Fruit fly (Drosophila melanogaster): Measurements from ENCODE around the gene veli.

veli gene

dm6 chr3R:25032686-25033085 is 32.7 kb downstream of the veli start:
- no peak for TF ChIP-seq CG17801 (GFP tag; optimal IDR thresholded peaks at IDR 0.05; ENCODE audit: partially characterized antibody)

DNA sequence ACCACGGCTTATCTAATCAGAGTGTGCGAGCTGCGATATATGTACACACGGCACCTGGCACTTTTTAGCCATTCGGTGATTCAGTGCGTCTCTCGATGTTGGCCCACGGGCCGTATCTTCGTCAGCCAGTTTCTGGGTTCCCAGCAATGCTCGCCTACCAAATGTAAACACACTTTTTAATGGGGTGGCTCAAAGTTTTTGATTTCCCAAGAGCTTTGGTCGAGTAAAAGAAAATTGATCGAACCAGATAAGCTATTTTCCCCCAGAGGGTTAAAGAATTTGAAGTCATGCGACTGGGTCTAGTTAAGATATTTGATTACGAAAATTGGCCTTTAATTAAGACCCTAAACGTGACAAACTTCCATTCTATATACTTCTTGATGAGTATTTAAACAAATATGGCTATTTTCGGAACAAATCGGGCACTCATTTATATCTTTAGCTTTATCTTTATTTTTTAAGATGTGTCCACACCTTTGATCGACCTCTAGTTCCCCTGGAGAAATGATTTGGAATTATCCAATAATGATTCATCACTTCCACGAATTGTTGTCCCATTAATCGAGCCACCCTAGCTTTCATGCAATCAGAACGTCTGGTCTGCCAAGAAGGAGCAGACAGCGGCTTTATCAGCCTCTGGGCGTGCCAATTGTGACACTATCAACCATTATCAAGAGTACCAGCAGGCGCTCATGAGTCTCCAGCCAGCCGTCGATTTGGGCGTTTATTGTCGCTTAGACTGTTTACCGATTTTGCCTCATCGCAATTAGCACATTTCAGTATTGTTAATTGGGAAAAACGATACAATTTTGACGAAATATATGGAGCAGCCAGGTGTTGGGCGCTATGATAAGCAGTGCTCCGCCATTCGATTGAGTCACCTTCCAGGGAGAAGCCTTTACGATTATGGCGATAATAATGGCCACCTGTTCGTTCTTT is 37.8 kb downstream of the veli start:
- no peak for TF ChIP-seq CG17801 (GFP tag; optimal IDR thresholded peaks at IDR 0.05; ENCODE audit: partially characterized antibody)

- peak; percentile 93 for TF ChIP-seq CG17801 (GFP tag; optimal IDR thresholded peaks at IDR 0.05; ENCODE audit: partially characterized antibody)
Observed at dm6 chr3R:25024895-25025557, 40.4 kb downstream of the veli start, which contains the start of the genes EMC6 and Hr96. TSS of gene EMC6 (minus strand) at chr3R:25025017. TSS of gene Hr96 (plus strand) at chr3R:25025235.

- no peak for TF ChIP-seq CG17801 (GFP tag; optimal IDR thresholded peaks at IDR 0.05; ENCODE audit: partially characterized antibody)
Observed at dm6 chr3R:25023056-25023455, 42.3 kb downstream of the veli start, which contains the start of gene beta4GalT7. TSS of gene beta4GalT7 (plus strand) at chr3R:25023256.

All from ovary, adult (tissue).